1 fruit fly cellular context compared by ENCODE assay signal in the genomic region with DNA sequence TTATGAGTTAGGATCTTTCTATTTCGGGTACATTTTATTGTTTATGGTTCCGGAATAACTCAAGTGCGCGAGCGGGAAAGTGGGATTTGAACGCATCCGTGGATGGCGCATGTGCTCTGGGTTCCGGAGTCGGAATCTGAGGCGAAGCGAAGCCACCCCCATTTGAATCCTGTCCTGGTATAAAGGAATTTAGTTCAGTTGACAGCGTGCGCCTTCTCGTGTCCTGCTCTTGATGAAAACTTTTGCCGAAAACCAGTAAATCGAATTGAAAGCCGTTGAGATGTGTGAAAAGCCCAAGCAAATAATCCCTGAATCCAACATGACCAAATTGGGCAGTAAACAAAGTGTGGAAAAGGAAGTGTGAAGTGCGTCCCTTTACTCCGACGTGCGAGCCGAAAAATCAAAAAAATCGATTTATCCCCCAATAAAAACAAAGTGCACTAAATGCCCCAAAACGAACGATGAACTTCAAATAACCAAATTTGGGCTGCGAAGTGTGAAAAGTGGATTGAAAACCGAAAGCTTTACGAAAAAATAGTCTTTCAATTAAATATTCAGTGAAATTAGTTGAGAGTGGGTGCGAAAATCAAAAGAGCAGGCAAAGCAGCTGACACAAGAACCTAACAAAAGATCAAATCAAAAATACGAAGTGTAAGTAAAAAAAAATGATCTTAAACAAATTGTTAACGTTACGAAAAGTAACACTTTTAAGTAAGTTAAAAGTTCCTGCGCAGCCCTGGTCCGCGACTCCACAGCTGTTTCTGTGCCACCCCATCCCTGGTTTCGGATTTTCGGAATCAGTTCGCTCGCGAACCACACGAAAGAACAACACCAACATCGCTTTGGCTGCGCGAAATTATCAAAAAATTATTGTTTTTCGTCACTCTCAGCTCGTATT.
TF ChIP-seq lines count a peak whose summit lies in the region.

Lar (plus strand) TSS at position 188 of the 898 bp plus-strand sequence.

TF ChIP-seq in whole organism, embryonic, 481 proteins besides CTCF, POLR2A, EP300 and RAD21 (continued from another document):
- TF ChIP-seq dpn (GFP tag; optimal IDR thresholded peaks at IDR 0.05; lab: Kevin White, UChicago) (peak; percentile 60 to 79), Adf1 (GFP tag; IDR thresholded peaks at IDR 0.05; lab: Robert Waterston, UW) (no peak), CG17802 (tag; optimal IDR thresholded peaks at IDR 0.05; lab: Kevin White, UChicago) (no peak), CG11093 (GFP tag; IDR thresholded peaks at IDR 0.05; lab: Robert Waterston, UW) (no peak), Hsf (GFP tag; optimal IDR thresholded peaks at IDR 0.05; lab: Kevin White, UChicago) (peak; percentile 69), CG2120 (GFP tag; optimal IDR thresholded peaks at IDR 0.05; lab: Kevin White, UChicago) (peak; percentile 86), CG31224 (GFP tag; IDR thresholded peaks at IDR 0.05; lab: Robert Waterston, UW) (no peak), vfl (GFP tag; optimal IDR thresholded peaks at IDR 0.05; lab: Kevin White, UChicago) (no peak), Mrtf (GFP tag; IDR thresholded peaks at IDR 0.05; lab: Robert Waterston, UW) (peak; percentile 50; the same call in 1 of the 3 replicates), Dad (GFP tag; optimal IDR thresholded peaks at IDR 0.05; lab: Kevin White, UChicago) (peak; percentile 53), tap (tag; optimal IDR thresholded peaks at IDR 0.05; lab: Kevin White, UChicago) (no peak), ham (GFP tag; IDR thresholded peaks at IDR 0.05; lab: Robert Waterston, UW) (no peak), CG11398 (GFP tag; optimal IDR thresholded peaks at IDR 0.05; lab: Kevin White, UChicago) (peak; percentile 24), pfk (GFP tag; optimal IDR thresholded peaks at IDR 0.05; lab: Kevin White, UChicago) (no peak), CG12659 (GFP tag; optimal IDR thresholded peaks at IDR 0.05; lab: Kevin White, UChicago) (peak; percentile 84), ac (GFP tag; optimal IDR thresholded peaks at IDR 0.05; lab: Kevin White, UChicago) (no peak), ATbp (GFP tag; optimal IDR thresholded peaks at IDR 0.05; lab: Kevin White, UChicago) (no peak), CG15514 (GFP tag; optimal IDR thresholded peaks at IDR 0.05; lab: Kevin White, UChicago) (peak; percentile 100), sc (optimal IDR thresholded peaks at IDR 0.05; lab: Kevin White, UChicago) (no peak), sc (GFP tag; optimal IDR thresholded peaks at IDR 0.05; lab: Kevin White, UChicago) (no peak), Gsc (GFP tag; IDR thresholded peaks at IDR 0.05; lab: Robert Waterston, UW) (no peak), Hey (tag; optimal IDR thresholded peaks at IDR 0.05; lab: Kevin White, UChicago) (no peak), CG3838 (GFP tag; optimal IDR thresholded peaks at IDR 0.05; lab: Kevin White, UChicago) (no peak), CG8359 (GFP tag; optimal IDR thresholded peaks at IDR 0.05; lab: Kevin White, UChicago; ENCODE audit: borderline replicate concordance) (peak; percentile 23), CrebB (tag; optimal IDR thresholded peaks at IDR 0.05; lab: Kevin White, UChicago) (no peak), CG12071 (GFP tag; optimal IDR thresholded peaks at IDR 0.05; lab: Kevin White, UChicago) (no peak), Doc2 (GFP tag; IDR thresholded peaks at IDR 0.05; lab: Robert Waterston, UW) (no peak), CG8290 (GFP tag; optimal IDR thresholded peaks at IDR 0.05; lab: Kevin White, UChicago) (no peak), CG8290 (tag; optimal IDR thresholded peaks at IDR 0.05; lab: Kevin White, UChicago) (peak; percentile 17 to 81), CG8089 (GFP tag; optimal IDR thresholded peaks at IDR 0.05; lab: Kevin White, UChicago) (peak; percentile 27), Oli (tag; optimal IDR thresholded peaks at IDR 0.05; lab: Kevin White, UChicago) (peak; percentile 34), CG7987 (GFP tag; optimal IDR thresholded peaks at IDR 0.05; lab: Kevin White, UChicago) (peak; percentile 39), Six4 (GFP tag; optimal IDR thresholded peaks at IDR 0.05; lab: Kevin White, UChicago) (peak; percentile 2), eyg (GFP tag; optimal IDR thresholded peaks at IDR 0.05; lab: Kevin White, UChicago) (peak; percentile 59)
